Worm (Caenorhabditis elegans): ENCODE results near the gene emb-8.

DNA sequence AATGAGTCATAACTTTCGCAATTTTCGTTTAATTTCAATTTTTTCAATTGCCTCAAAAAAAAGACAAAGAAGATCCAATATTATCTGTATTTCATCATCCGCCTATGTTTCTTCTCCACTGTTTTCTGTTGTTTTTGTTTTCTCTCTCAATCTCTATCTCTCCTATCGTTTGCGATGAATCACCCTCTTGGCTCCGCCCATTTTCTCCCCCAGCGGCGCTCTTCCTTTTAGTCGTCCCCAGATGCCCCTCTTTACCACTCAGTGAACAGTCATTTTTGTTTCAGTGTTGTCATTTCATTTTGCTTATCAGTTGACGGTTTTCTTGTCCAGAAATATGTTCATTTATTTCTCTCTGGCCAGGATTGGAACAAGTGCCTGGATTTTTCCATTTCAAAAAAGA, 25.4 kb upstream of the emb-8 start:
- TF ChIP-seq tbp1 (GFP tag; optimal IDR thresholded peaks at IDR 0.05) (no peak), hlh-26 (GFP tag; conservative IDR thresholded peaks at IDR 0.05) (no peak), K11D2.4 (GFP tag; IDR thresholded peaks at IDR 0.05) (no peak), snpc-4 (GFP tag; optimal IDR thresholded peaks at IDR 0.05) (no peak), snpc-4 (tag; optimal IDR thresholded peaks at IDR 0.05) (no peak), tbx-9 (tag; optimal IDR thresholded peaks at IDR 0.05; ENCODE audit: borderline replicate concordance) (no peak), Y56A3A.18 (GFP tag; IDR thresholded peaks at IDR 0.05) (no peak), lsl-1 (GFP tag; optimal IDR thresholded peaks at IDR 0.05) (no peak), ama-1 (optimal IDR thresholded peaks at IDR 0.05) (no peak), ama-1 (GFP tag; optimal IDR thresholded peaks at IDR 0.05) (no peak), dpl-1 (GFP tag; optimal IDR thresholded peaks at IDR 0.05) (no peak), ztf-25 (GFP tag; IDR thresholded peaks at IDR 0.05) (no peak), ets-4 (GFP tag; optimal IDR thresholded peaks at IDR 0.05) (no peak), F57C9.4 (tag; optimal IDR thresholded peaks at IDR 0.05) (no peak), lin-26 (GFP tag; IDR thresholded peaks at IDR 0.05) (no peak), pbrm-1 (GFP tag; IDR thresholded peaks at IDR 0.05) (no peak)

Measured in whole organism, young adult.